Worm (Caenorhabditis elegans) whole organism, early embryonic: ENCODE data around the gene ckb-3.

Source experiments
- B0310.2 ChIP-seq: sonication (generic microtip); optimal IDR thresholded peaks from 2 replicates; lab custom pipeline; 2016; ENCODE audit warnings: mild to moderate bottlenecking, missing genetic modification characterization, missing compliant biosample characterization
- aly-1 ChIP-seq: sonication (generic microtip); optimal IDR thresholded peaks from 2 replicates; lab custom pipeline; 2016; ENCODE audit warnings: missing genetic modification characterization, missing compliant biosample characterization
- ama-1 ChIP-seq: fragments of 150-350 bp; optimal IDR thresholded peaks from 2 replicates; lab custom pipeline; 2014
- ets-7 ChIP-seq: sonication (generic microtip); optimal IDR thresholded peaks from 2 replicates; lab custom pipeline; 2016; ENCODE audit warnings: missing genotype, missing genetic modification characterization, missing compliant biosample characterization
- tbx-11 ChIP-seq: fragments of 200-800 bp; sonication (Bioruptor generic); IDR thresholded peaks from 2 replicates; pipeline ENCODE4 v1.3.6; 2022; ENCODE audit warnings: missing genetic modification characterization, missing compliant biosample characterization
- tbx-37 ChIP-seq: fragments of 200-800 bp; sonication (Bioruptor generic); conservative IDR thresholded peaks from 2 replicates; pipeline ENCODE4 v1.3.6; 2022; ENCODE audit warnings: missing genetic modification reagents, missing genetic modification characterization, missing compliant biosample characterization

DNA sequence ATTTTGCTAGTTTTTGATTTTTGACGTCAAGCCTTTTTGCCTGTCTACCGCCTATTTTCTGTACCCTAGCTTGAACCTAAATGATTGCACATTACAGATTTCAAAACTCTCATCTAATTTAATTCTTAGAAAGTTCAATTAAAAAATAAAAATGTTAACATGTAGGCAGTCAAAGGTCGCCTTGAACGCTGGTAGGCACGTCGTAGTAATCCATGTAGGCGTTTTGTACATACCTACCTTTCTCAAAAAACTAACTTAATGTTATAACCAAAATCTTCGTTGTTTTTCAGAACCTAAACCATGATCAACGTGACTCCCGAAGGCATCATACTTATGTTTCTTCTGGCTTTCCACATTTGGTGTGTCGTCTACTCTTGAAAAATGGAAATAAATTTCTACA lies 46.8 kb upstream of the ckb-3 start, which contains the start of gene H38K22.9:
- no peak for TF ChIP-seq B0310.2 (tag; lab: Kevin White, UChicago)
- TF ChIP-seq tbx-37 (GFP tag; lab: Robert Waterston, UW), result no peak
- TF ChIP-seq aly-1 (tag; lab: Kevin White, UChicago), result no peak
- TF ChIP-seq ets-7 (tag; lab: Kevin White, UChicago), result no peak
- TF ChIP-seq ama-1 (lab: Kevin White, UChicago), result no peak
- no peak for TF ChIP-seq tbx-11 (GFP tag; lab: Robert Waterston, UW)
